Worm (Caenorhabditis elegans): ENCODE data around the gene F23H12.10.

F23H12.10 gene

DNA sequence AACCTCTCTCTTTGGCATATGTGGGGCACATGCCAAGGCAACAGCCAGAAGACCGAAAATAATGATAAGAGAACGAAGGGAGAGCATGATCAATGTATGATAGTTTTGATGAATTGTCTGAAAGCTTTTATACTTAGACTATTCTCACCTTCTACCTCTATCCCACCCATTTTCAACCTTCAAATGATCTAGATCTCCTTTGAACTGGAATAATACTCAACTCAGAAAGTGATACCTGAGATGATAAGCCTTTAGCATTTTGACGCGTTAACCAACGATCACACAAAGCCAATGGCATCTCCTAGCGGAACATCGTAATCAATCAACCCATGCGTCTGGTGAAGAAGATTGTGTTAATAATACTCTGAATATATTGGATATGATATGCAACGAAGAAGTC, 30.5 kb upstream of the F23H12.10 start, which contains the start of gene K01D12.9:
K01D12.9 (minus strand) TSS at position 101 of the 400 bp plus-strand sequence.
- TF ChIP-seq nfya-1 (tag; optimal IDR thresholded peaks at IDR 0.05; ENCODE audit: borderline replicate concordance, insufficient read depth) (no peak), zfh-2 (GFP tag; conservative IDR thresholded peaks at IDR 0.05) (no peak), sdz-38 (tag; optimal IDR thresholded peaks at IDR 0.05) (no peak), Y79H2A.3 (GFP tag; conservative IDR thresholded peaks at IDR 0.05) (no peak), him-1 (tag; optimal IDR thresholded peaks at IDR 0.05) (no peak), unc-62 (GFP tag; optimal IDR thresholded peaks at IDR 0.05) (no peak), aptf-2 (GFP tag; conservative IDR thresholded peaks at IDR 0.05) (no peak)

ce11 chrV:12402355-12402754, 28.3 kb upstream of the F23H12.10 start, which contains the start of gene K01D12.8:
K01D12.8 (plus strand) TSS chrV:12402655.
- TF ChIP-seq efl-1 (GFP tag; optimal IDR thresholded peaks at IDR 0.05) (no peak), B0035.1 (tag; optimal IDR thresholded peaks at IDR 0.05) (no peak), lin-35 (GFP tag; optimal IDR thresholded peaks at IDR 0.05) (no peak), lin-40 (tag; optimal IDR thresholded peaks at IDR 0.05) (no peak), ztf-6 (GFP tag; IDR thresholded peaks at IDR 0.05) (no peak), attf-5 (GFP tag; optimal IDR thresholded peaks at IDR 0.05) (no peak), mes-4 (tag; optimal IDR thresholded peaks at IDR 0.05) (no peak), Y67H2A.10 (GFP tag; conservative IDR thresholded peaks at IDR 0.05) (no peak)

ce11 chrV:12401383-12401782, 27.3 kb upstream of the F23H12.10 start, which contains the start of gene K01D12.7:
K01D12.7 (minus strand) TSS chrV:12401483.
- TF ChIP-seq efl-1 (GFP tag; optimal IDR thresholded peaks at IDR 0.05): peak; percentile 22
- peak; percentile 80 for TF ChIP-seq madf-6 (GFP tag; IDR thresholded peaks at IDR 0.05)
- TF ChIP-seq ceh-40 (GFP tag; IDR thresholded peaks at IDR 0.05): no peak
- TF ChIP-seq mes-4 (tag; optimal IDR thresholded peaks at IDR 0.05): no peak
- 0 out of 2 replicates have a peak, but pooled peaks have one; percentile 7 for TF ChIP-seq madf-8 (GFP tag; conservative IDR thresholded peaks at IDR 0.05)
- TF ChIP-seq tbp1 (GFP tag; optimal IDR thresholded peaks at IDR 0.05): no peak
- 0 out of 2 replicates have a peak, but pooled peaks have one; percentile 31 for TF ChIP-seq attf-3 (GFP tag; conservative IDR thresholded peaks at IDR 0.05)
- TF ChIP-seq pbrm-1 (GFP tag; IDR thresholded peaks at IDR 0.05): no peak
- no peak for TF ChIP-seq dpl-1 (GFP tag; optimal IDR thresholded peaks at IDR 0.05)

DNA sequence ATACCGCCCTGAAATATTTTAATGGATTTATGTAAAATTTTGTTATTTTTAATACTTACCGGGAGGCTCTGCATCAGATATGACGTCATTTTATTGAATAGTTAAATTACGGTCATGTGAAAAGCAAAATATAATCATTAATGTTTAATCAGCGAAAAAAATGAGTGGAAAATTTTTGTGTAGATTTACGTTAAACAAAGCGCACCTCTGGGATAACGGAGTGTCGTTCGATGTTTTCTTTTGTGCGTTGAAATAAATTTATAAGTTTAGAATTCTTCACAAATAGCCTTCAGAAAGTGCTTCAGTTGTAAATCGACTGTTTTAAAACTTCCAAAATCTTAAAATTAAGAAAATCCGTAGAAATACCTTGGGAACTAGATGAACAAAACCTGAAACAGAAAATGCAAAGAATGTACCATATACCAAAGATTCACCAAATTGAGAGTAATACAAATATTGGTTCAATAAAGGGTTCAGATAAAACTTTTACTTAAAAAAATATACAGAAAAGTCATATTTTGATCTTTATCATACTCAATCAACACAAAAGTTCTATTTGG, 26.7 kb upstream of the F23H12.10 start, which contains the start of the genes K01D12.20 and miga-1:
K01D12.20 (minus strand) TSS at position 138 of the 560 bp plus-strand sequence.
miga-1 (minus strand) TSS at position 183 of the 560 bp plus-strand sequence.
- TF ChIP-seq hlh-26 (GFP tag; conservative IDR thresholded peaks at IDR 0.05) (no peak), snpc-1.1 (tag; optimal IDR thresholded peaks at IDR 0.05; ENCODE audit: insufficient read depth) (no peak), fkh-3 (tag; optimal IDR thresholded peaks at IDR 0.05) (no peak), ceh-91 (GFP tag; IDR thresholded peaks at IDR 0.05) (no peak), B0261.1 (tag; optimal IDR thresholded peaks at IDR 0.05) (no peak), madf-6 (GFP tag; IDR thresholded peaks at IDR 0.05) (peak; percentile 29; the same call in 1 of the 2 replicates), attf-5 (GFP tag; optimal IDR thresholded peaks at IDR 0.05) (peak; percentile 7), nfya-1 (tag; optimal IDR thresholded peaks at IDR 0.05; ENCODE audit: borderline replicate concordance, insufficient read depth) (no peak), xnd-1 (tag; optimal IDR thresholded peaks at IDR 0.05) (no peak), sdz-38 (tag; optimal IDR thresholded peaks at IDR 0.05) (no peak), somi-1 (GFP tag; optimal IDR thresholded peaks at IDR 0.05) (no peak), Y53F4B.3 (GFP tag; IDR thresholded peaks at IDR 0.05) (no peak), let-607 (tag; optimal IDR thresholded peaks at IDR 0.05) (no peak), unc-130 (GFP tag; optimal IDR thresholded peaks at IDR 0.05) (no peak), madf-3 (GFP tag; IDR thresholded peaks at IDR 0.05) (no peak), him-1 (tag; optimal IDR thresholded peaks at IDR 0.05) (no peak), attf-3 (GFP tag; conservative IDR thresholded peaks at IDR 0.05) (peak; percentile 96), egl-18 (GFP tag; IDR thresholded peaks at IDR 0.05) (no peak), sptf-2 (GFP tag; optimal IDR thresholded peaks at IDR 0.05) (no peak), nfyb-1 (GFP tag; IDR thresholded peaks at IDR 0.05) (no peak), zim-3 (tag; optimal IDR thresholded peaks at IDR 0.05) (no peak), ztf-22 (GFP tag; optimal IDR thresholded peaks at IDR 0.05) (no peak), athp-1 (tag; optimal IDR thresholded peaks at IDR 0.05) (no peak), ztf-3 (GFP tag; optimal IDR thresholded peaks at IDR 0.05) (no peak), akir-1 (GFP tag; optimal IDR thresholded peaks at IDR 0.05) (no peak), B0336.3 (GFP tag; IDR thresholded peaks at IDR 0.05) (no peak)

Data from whole organism, young adult.